Fruit fly (Drosophila melanogaster): ENCODE data around the gene Cbs.

DNA sequence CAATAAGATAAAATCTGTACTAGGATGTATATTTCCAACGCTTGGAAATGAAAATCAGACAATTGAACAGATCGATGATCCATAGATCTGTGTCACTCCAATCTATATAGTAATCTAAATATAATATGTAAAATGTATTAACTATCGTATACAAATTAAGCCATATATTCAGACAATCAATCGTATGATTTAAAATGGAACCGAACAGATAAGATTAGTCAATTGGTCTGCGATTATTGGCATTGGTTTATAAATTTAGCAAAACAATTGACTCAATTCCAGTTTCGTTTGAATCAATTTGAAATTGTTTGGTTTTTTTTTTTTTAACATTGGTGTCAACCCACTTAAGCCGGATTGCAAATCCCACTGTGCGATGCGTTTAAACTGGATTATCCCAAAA lies 23.0 kb downstream of the Cbs start:
- TF ChIP-seq HmgD (GFP tag; optimal IDR thresholded peaks at IDR 0.05) (no peak), dati (GFP tag; IDR thresholded peaks at IDR 0.05) (no peak), nerfin-2 (GFP tag; IDR thresholded peaks at IDR 0.05; ENCODE audit: partially characterized antibody) (no peak), Gug (GFP tag; IDR thresholded peaks at IDR 0.05) (no peak), CG3163 (GFP tag; optimal IDR thresholded peaks at IDR 0.05) (no peak), CG33213 (GFP tag; optimal IDR thresholded peaks at IDR 0.05) (no peak), CG6272 (GFP tag; IDR thresholded peaks at IDR 0.05) (no peak), Stat92E (GFP tag; optimal IDR thresholded peaks at IDR 0.05) (no peak), CG16815 (GFP tag; optimal IDR thresholded peaks at IDR 0.05) (no peak), CG31388 (GFP tag; optimal IDR thresholded peaks at IDR 0.05) (no peak), CG17912 (GFP tag; optimal IDR thresholded peaks at IDR 0.05) (no peak)

Measured in whole organism, embryonic.